Fruit fly (Drosophila melanogaster) whole organism, prepupa: ENCODE results near the gene Gcn2.

Experiments
- CG10631 ChIP-seq: fragments of 200-800 bp; sonication (Bioruptor generic); optimal IDR thresholded peaks from 2 replicates; lab custom pipeline; 2016; ENCODE audit warnings: missing biosample characterization, missing genetic modification characterization
- CG10669 ChIP-seq: fragments of 200-800 bp; sonication (Bioruptor generic); optimal IDR thresholded peaks from 3 replicates; lab custom pipeline; 2018; ENCODE audit warnings: missing biosample characterization, mild to moderate bottlenecking, missing genetic modification characterization, moderate library complexity
- CG11294 ChIP-seq: fragments of 200-800 bp; sonication (Bioruptor generic); IDR thresholded peaks from 2 replicates; pipeline ENCODE4 v1.3.6; 2022; ENCODE audit warnings: missing biosample characterization, missing genetic modification characterization
- CG11762 ChIP-seq: fragments of 200-800 bp; sonication (Bioruptor generic); optimal IDR thresholded peaks from 3 replicates; lab custom pipeline; 2016; ENCODE audit warnings: missing biosample characterization, missing genetic modification characterization; ENCODE audit not compliant: insufficient read depth
- CG11902 ChIP-seq: fragments of 200-800 bp; sonication (Bioruptor generic); optimal IDR thresholded peaks from 3 replicates; lab custom pipeline; 2016; ENCODE audit warnings: missing biosample characterization, missing genetic modification characterization
- CG15336 ChIP-seq: fragments of 200-800 bp; sonication (Bioruptor generic); IDR thresholded peaks from 2 replicates; pipeline ENCODE4 v1.3.6; 2022; ENCODE audit warnings: missing biosample characterization, missing genetic modification characterization
- CG16779 ChIP-seq: fragments of 200-800 bp; sonication (Bioruptor generic); optimal IDR thresholded peaks from 3 replicates; lab custom pipeline; 2017; ENCODE audit warnings: missing biosample characterization, mild to moderate bottlenecking, missing genetic modification characterization
- CG31627 ChIP-seq: fragments of 200-800 bp; sonication (Bioruptor generic); optimal IDR thresholded peaks from 3 replicates; lab custom pipeline; 2016; ENCODE audit warnings: missing biosample characterization, missing genetic modification characterization
- CG32006 ChIP-seq: fragments of 200-800 bp; sonication (Bioruptor generic); optimal IDR thresholded peaks from 3 replicates; lab custom pipeline; 2017; ENCODE audit warnings: missing biosample characterization, mild to moderate bottlenecking, missing genetic modification characterization
- CG3919 ChIP-seq: fragments of 200-800 bp; sonication (Bioruptor generic); optimal IDR thresholded peaks from 3 replicates; lab custom pipeline; 2016; ENCODE audit warnings: missing biosample characterization, missing genetic modification characterization
- CG4318 ChIP-seq: fragments of 200-800 bp; sonication (Bioruptor generic); optimal IDR thresholded peaks from 3 replicates; lab custom pipeline; 2017; ENCODE audit warnings: missing biosample characterization, mild to moderate bottlenecking, missing genetic modification characterization
- CG6276 ChIP-seq: fragments of 200-800 bp; sonication (Bioruptor generic); optimal IDR thresholded peaks from 2 replicates; lab custom pipeline; 2017; ENCODE audit warnings: missing biosample characterization, mild to moderate bottlenecking, missing genetic modification characterization
- CG6808 ChIP-seq: fragments of 200-800 bp; sonication (Bioruptor generic); optimal IDR thresholded peaks from 3 replicates; lab custom pipeline; 2017; ENCODE audit warnings: missing biosample characterization, missing genetic modification characterization, mild to moderate bottlenecking, moderate library complexity, missing genetic modification reagents
- CG6854 ChIP-seq: fragments of 200-800 bp; sonication (Bioruptor generic); optimal IDR thresholded peaks from 2 replicates; lab custom pipeline; 2017; ENCODE audit warnings: missing biosample characterization, mild to moderate bottlenecking, missing genetic modification characterization
- CG7368 ChIP-seq: fragments of 200-800 bp; sonication (Bioruptor generic); optimal IDR thresholded peaks from 3 replicates; lab custom pipeline; 2016; ENCODE audit warnings: missing biosample characterization, missing genetic modification characterization
- CG8119 ChIP-seq: fragments of 200-800 bp; sonication (Bioruptor generic); IDR thresholded peaks from 3 replicates; pipeline ENCODE4 v1.3.6; 2022; ENCODE audit warnings: missing biosample characterization, missing genetic modification characterization
- CG8319 ChIP-seq: fragments of 200-800 bp; sonication (Bioruptor generic); optimal IDR thresholded peaks from 3 replicates; lab custom pipeline; 2016; ENCODE audit warnings: missing biosample characterization, missing genetic modification characterization
- CG9139 ChIP-seq: fragments of 200-800 bp; sonication (Bioruptor generic); optimal IDR thresholded peaks from 3 replicates; lab custom pipeline; 2017; ENCODE audit warnings: missing biosample characterization, mild to moderate bottlenecking, missing genetic modification characterization
- Eip78C ChIP-seq: fragments of 200-800 bp; sonication (Bioruptor generic); peaks from one replicate; lab custom pipeline; 2016; ENCODE audit warnings: missing biosample characterization, missing genetic modification characterization
- Ets21C ChIP-seq: fragments of 200-800 bp; sonication (Bioruptor generic); optimal IDR thresholded peaks from 3 replicates; lab custom pipeline; 2016; ENCODE audit warnings: missing biosample characterization, missing genetic modification characterization
- Ets96B ChIP-seq: fragments of 200-800 bp; optimal IDR thresholded peaks from 2 replicates; lab custom pipeline; 2019; ENCODE audit warnings: missing biosample characterization, mild to moderate bottlenecking, missing genetic modification characterization, moderate library complexity
- Hr39 ChIP-seq: fragments of 200-800 bp; sonication (Bioruptor generic); optimal IDR thresholded peaks from 2 replicates; lab custom pipeline; 2016; ENCODE audit warnings: missing biosample characterization, missing genetic modification characterization
- Hr4 ChIP-seq: fragments of 200-800 bp; sonication (Bioruptor generic); optimal IDR thresholded peaks from 3 replicates; lab custom pipeline; 2016; ENCODE audit warnings: missing biosample characterization, missing genetic modification characterization
- Lpt ChIP-seq: fragments of 200-800 bp; sonication (Bioruptor generic); optimal IDR thresholded peaks from 3 replicates; lab custom pipeline; 2016; ENCODE audit warnings: missing biosample characterization, missing genetic modification characterization
- OdsH ChIP-seq: fragments of 200-800 bp; sonication (Bioruptor generic); optimal IDR thresholded peaks from 3 replicates; lab custom pipeline; 2016; ENCODE audit warnings: missing biosample characterization, missing genetic modification characterization
- Smox ChIP-seq: fragments of 200-800 bp; sonication (Bioruptor generic); optimal IDR thresholded peaks from 3 replicates; lab custom pipeline; 2016; ENCODE audit warnings: missing biosample characterization, missing genetic modification characterization
- Sox14 ChIP-seq: fragments of 200-800 bp; sonication (Bioruptor generic); optimal IDR thresholded peaks from 3 replicates; lab custom pipeline; 2016; ENCODE audit warnings: missing biosample characterization, missing genetic modification characterization
- Sox15 ChIP-seq: fragments of 200-800 bp; sonication (Bioruptor generic); optimal IDR thresholded peaks from 3 replicates; lab custom pipeline; 2016; ENCODE audit warnings: missing biosample characterization, missing genetic modification characterization
- achi ChIP-seq: fragments of 200-800 bp; sonication (Bioruptor generic); optimal IDR thresholded peaks from 3 replicates; lab custom pipeline; 2016; ENCODE audit warnings: missing biosample characterization, missing genetic modification characterization
- acj6 ChIP-seq: fragments of 200-800 bp; sonication (Bioruptor generic); optimal IDR thresholded peaks from 3 replicates; lab custom pipeline; 2016; ENCODE audit warnings: missing biosample characterization, missing genetic modification characterization
- lz ChIP-seq: fragments of 200-800 bp; sonication (Bioruptor generic); optimal IDR thresholded peaks from 3 replicates; lab custom pipeline; 2016; ENCODE audit warnings: missing biosample characterization, missing genetic modification characterization
- net ChIP-seq: fragments of 200-800 bp; sonication (Bioruptor generic); optimal IDR thresholded peaks from 3 replicates; lab custom pipeline; 2016; ENCODE audit warnings: missing biosample characterization, missing genetic modification characterization
- pdm3 ChIP-seq: fragments of 200-800 bp; sonication (Bioruptor generic); optimal IDR thresholded peaks from 3 replicates; lab custom pipeline; 2016; ENCODE audit warnings: missing biosample characterization, missing genetic modification characterization
- ss ChIP-seq, 2 experiments: fragments of 200-800 bp; sonication (Bioruptor generic); optimal IDR thresholded peaks; 2 replicates in 1 of 2; 3 replicates in 1 of 2; lab custom pipeline; 2017 to 2018; ENCODE audit warnings: mild to moderate bottlenecking in 2 of 2, missing biosample characterization in 2 of 2, missing genetic modification characterization in 2 of 2, moderate library complexity in 1 of 2
- svp ChIP-seq: fragments of 200-800 bp; sonication (Bioruptor generic); peaks from one replicate; lab custom pipeline; 2016; ENCODE audit warnings: missing biosample characterization, missing genetic modification characterization
- topi ChIP-seq: fragments of 200-800 bp; sonication (Bioruptor generic); optimal IDR thresholded peaks from 3 replicates; lab custom pipeline; 2016; ENCODE audit warnings: missing biosample characterization, missing genetic modification characterization
- vri ChIP-seq: fragments of 200-800 bp; sonication (Bioruptor generic); optimal IDR thresholded peaks from 3 replicates; lab custom pipeline; 2016; ENCODE audit warnings: missing biosample characterization, mild to moderate bottlenecking, missing genetic modification characterization

Gcn2 gene

dm6 chr3R:31437420-31438058 is 42.1 kb downstream of the Gcn2 start (continued):
- TF ChIP-seq CG6854 (GFP tag; lab: Kevin White, UChicago) (no peak), CG6276 (GFP tag; lab: Kevin White, UChicago) (no peak), vri (GFP tag; lab: Kevin White, UChicago) (no peak), CG9139 (GFP tag; lab: Kevin White, UChicago) (no peak), pdm3 (GFP tag; lab: Kevin White, UChicago) (peak; percentile 31), Lpt (GFP tag; lab: Kevin White, UChicago) (no peak), CG10669 (GFP tag; lab: Kevin White, UChicago) (no peak), CG8319 (GFP tag; lab: Kevin White, UChicago) (no peak), achi (GFP tag; lab: Kevin White, UChicago) (no peak), acj6 (peak; percentile 29), Sox14 (GFP tag; lab: Kevin White, UChicago) (peak; percentile 18), CG31627 (GFP tag; lab: Kevin White, UChicago) (peak; percentile 16), CG11902 (no peak), CG10631 (GFP tag; lab: Kevin White, UChicago) (no peak), CG3919 (GFP tag; lab: Kevin White, UChicago) (no peak), CG6808 (GFP tag; lab: Kevin White, UChicago) (no peak), CG16779 (no peak), Ets96B (no peak), CG11294 (no peak), topi (GFP tag; lab: Kevin White, UChicago) (no peak), CG7368 (GFP tag; lab: Kevin White, UChicago) (no peak), lz (no peak), Eip78C (GFP tag; lab: Kevin White, UChicago) (peak; percentile 52), CG15336 (GFP tag; lab: Robert Waterston, UW) (peak; percentile 19; the same call in 1 of the 2 replicates), Sox15 (GFP tag; lab: Kevin White, UChicago) (no peak)

DNA sequence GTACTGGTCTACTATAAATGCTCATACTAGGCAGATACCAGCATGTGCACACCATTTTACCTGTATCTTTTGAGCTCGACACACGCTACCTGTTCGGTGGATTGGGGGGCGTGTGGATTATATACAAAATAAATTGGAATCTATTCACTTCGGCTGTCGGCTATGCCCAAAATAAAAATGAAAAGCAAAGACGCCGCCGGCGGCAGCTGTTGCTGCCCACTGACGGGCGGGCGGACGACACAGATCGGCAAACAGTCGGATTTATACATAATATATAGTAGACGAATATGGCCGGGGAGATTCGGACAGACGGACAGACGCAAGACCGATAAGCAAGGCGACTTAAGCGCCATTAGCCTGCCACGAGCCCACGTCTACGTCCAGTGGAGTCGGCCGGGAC is 43.4 kb downstream of the Gcn2 start:
- TF ChIP-seq svp (peak; percentile 88), Ets21C (GFP tag; lab: Kevin White, UChicago) (no peak)
- TF ChIP-seq, all 60 proteins: peak for 1

dm6 chr3R:31439986-31440385 is 44.5 kb downstream of the Gcn2 start:
- TF ChIP-seq Ets21C (GFP tag; lab: Kevin White, UChicago), result no peak
- peak; percentile 13 for TF ChIP-seq pdm3 (GFP tag; lab: Kevin White, UChicago)
- peak; percentile 59 for TF ChIP-seq CG32006
- TF ChIP-seq CG11762 (GFP tag; lab: Kevin White, UChicago), result no peak
- TF ChIP-seq OdsH (GFP tag; lab: Kevin White, UChicago), result peak; percentile 13
- peak; percentile 14; the same call in 1 of the 2 replicates for TF ChIP-seq CG11294
- peak; percentile 45 for TF ChIP-seq CG6276 (GFP tag; lab: Kevin White, UChicago)
- peak; percentile 19 for TF ChIP-seq CG3919 (GFP tag; lab: Kevin White, UChicago)
- peak; percentile 22 for TF ChIP-seq net (GFP tag; lab: Kevin White, UChicago)
- TF ChIP-seq CG10631 (GFP tag; lab: Kevin White, UChicago), result no peak
- peak; percentile 67 for TF ChIP-seq svp
- TF ChIP-seq Hr39 (GFP tag; lab: Kevin White, UChicago), result peak; percentile 32
- peak; percentile 48; the same call in 1 of the 2 replicates for TF ChIP-seq CG15336 (GFP tag; lab: Robert Waterston, UW)
- peak; percentile 50 for TF ChIP-seq Eip78C (GFP tag; lab: Kevin White, UChicago)
- TF ChIP-seq ss (GFP tag; optimal IDR thresholded peaks at IDR 0.05; lab: Kevin White, UChicago), result no peak
- TF ChIP-seq CG4318 (GFP tag; lab: Kevin White, UChicago), result peak; percentile 26
- peak; percentile 13 for TF ChIP-seq achi (GFP tag; lab: Kevin White, UChicago)
- peak; percentile 15 for TF ChIP-seq Ets96B
- TF ChIP-seq Hr4, result peak; percentile 69
- TF ChIP-seq CG8119 (GFP tag; lab: Robert Waterston, UW), result peak; percentile 55; the same call in 2 of the 3 replicates
- TF ChIP-seq CG10669 (GFP tag; lab: Kevin White, UChicago), result no peak
- no peak for TF ChIP-seq Smox
- TF ChIP-seq CG8319 (GFP tag; lab: Kevin White, UChicago), result no peak
